Worm (Caenorhabditis elegans): ENCODE data around the gene tbc-11.

DNA sequence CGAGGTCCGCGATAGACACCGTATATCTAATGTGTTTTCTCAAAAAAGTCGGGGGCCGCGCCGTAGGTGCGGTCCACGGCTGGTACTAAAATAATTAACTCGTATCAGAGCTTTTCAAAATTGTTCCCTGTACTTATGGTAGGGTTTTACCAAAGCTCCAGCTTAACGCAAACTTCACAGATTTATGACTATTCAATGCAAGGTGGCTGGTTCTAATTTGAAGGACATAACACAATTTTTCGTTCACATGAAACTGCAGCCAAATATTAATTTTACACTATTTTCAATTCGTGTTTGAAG is 50.4 kb downstream of the tbc-11 start:
- TF ChIP-seq fkh-10 (GFP tag; optimal IDR thresholded peaks at IDR 0.05) (no peak), snpc-4 (tag; optimal IDR thresholded peaks at IDR 0.05) (no peak), D1046.2 (GFP tag; IDR thresholded peaks at IDR 0.05) (no peak), lsy-2 (tag; optimal IDR thresholded peaks at IDR 0.05) (no peak), lin-13 (GFP tag; optimal IDR thresholded peaks at IDR 0.05) (no peak), F49E8.2 (tag; optimal IDR thresholded peaks at IDR 0.05; ENCODE audit: borderline replicate concordance) (no peak), ces-1 (GFP tag; optimal IDR thresholded peaks at IDR 0.05) (no peak), nhr-25 (tag; optimal IDR thresholded peaks at IDR 0.05; ENCODE audit: borderline replicate concordance, insufficient read depth) (no peak), unc-62 (GFP tag; optimal IDR thresholded peaks at IDR 0.05 in 1 of 2) (no peak), unc-62 (tag; optimal IDR thresholded peaks at IDR 0.05) (no peak), ztf-11 (tag; optimal IDR thresholded peaks at IDR 0.05) (no peak), dmd-9 (GFP tag; IDR thresholded peaks at IDR 0.05) (no peak)
